Worm (Caenorhabditis elegans): ENCODE data around the gene fbxb-81.

ce11 chrIII:145078-145477 is 4.1 kb upstream of the fbxb-81 start, which contains the start of the genes T17A3.12 and fbxb-83:
- no peak for TF ChIP-seq pha-4 (tag; optimal IDR thresholded peaks at IDR 0.05)
- no peak for TF ChIP-seq ets-4 (tag; optimal IDR thresholded peaks at IDR 0.05)

All from whole organism, late embryonic.